Fruit fly (Drosophila melanogaster) whole organism, wandering third instar larva: ENCODE data around the gene CheB38a.

Experiments used
- CG32264 ChIP-seq: fragments of 200-800 bp; sonication (Bioruptor generic); optimal IDR thresholded peaks from 2 replicates; lab custom pipeline; 2016; ENCODE audit warnings: missing biosample characterization, missing genetic modification characterization
- CrebA ChIP-seq: fragments of 200-800 bp; sonication (Bioruptor generic); optimal IDR thresholded peaks from 2 replicates; lab custom pipeline; 2016; ENCODE audit warnings: missing biosample characterization, mild to moderate bottlenecking, missing genetic modification characterization, borderline replicate concordance
- Dfd ChIP-seq: fragments of >200 bp; optimal IDR thresholded peaks from 2 replicates; lab custom pipeline; 2017; ENCODE audit warnings: missing biosample characterization, missing genetic modification characterization
- GATAd ChIP-seq: sonication (Bioruptor generic); optimal IDR thresholded peaks from 2 replicates; lab custom pipeline; 2016; ENCODE audit warnings: missing biosample characterization, missing genetic modification characterization
- HLH106 ChIP-seq: fragments of 200-800 bp; optimal IDR thresholded peaks from 3 replicates; lab custom pipeline; 2019; ENCODE audit warnings: missing biosample characterization, mild to moderate bottlenecking, missing genetic modification characterization, moderate library complexity
- Hnf4 ChIP-seq: fragments of 200-800 bp; sonication (Bioruptor generic); optimal IDR thresholded peaks from 2 replicates; lab custom pipeline; 2016; ENCODE audit warnings: missing biosample characterization, mild to moderate bottlenecking, missing genetic modification characterization
- Hr78 ChIP-seq: fragments of >200 bp; optimal IDR thresholded peaks from 2 replicates; lab custom pipeline; 2017; ENCODE audit warnings: missing biosample characterization, missing genetic modification characterization
- Hr83 ChIP-seq: fragments of 200-300 bp; sonication (Bioruptor generic); optimal IDR thresholded peaks from 2 replicates; lab custom pipeline; 2016; ENCODE audit warnings: missing biosample characterization, mild to moderate bottlenecking, missing genetic modification characterization, moderate library complexity; ENCODE audit not compliant: poor library complexity, severe bottlenecking
- Jra ChIP-seq: sonication (Bioruptor generic); optimal IDR thresholded peaks from 2 replicates; lab custom pipeline; 2016; ENCODE audit warnings: missing biosample characterization, missing genetic modification characterization
- Mio ChIP-seq: sonication (Bioruptor generic); optimal IDR thresholded peaks from 2 replicates; lab custom pipeline; 2016; ENCODE audit warnings: missing biosample characterization, missing genetic modification characterization
- Myc ChIP-seq: fragments of >200 bp; optimal IDR thresholded peaks from 2 replicates; lab custom pipeline; 2017
- OdsH ChIP-seq: fragments of 200-800 bp; sonication (Bioruptor generic); optimal IDR thresholded peaks from 2 replicates; lab custom pipeline; 2016; ENCODE audit warnings: missing biosample characterization, mild to moderate bottlenecking, missing genetic modification characterization
- Rel ChIP-seq, 2 experiments: fragments of 200-800 bp; sonication (Bioruptor generic) in 1 of 2; optimal IDR thresholded peaks; 2 replicates in 1 of 2; 3 replicates in 1 of 2; lab custom pipeline; 2016 to 2019; ENCODE audit warnings: mild to moderate bottlenecking in 2 of 2, missing biosample characterization in 2 of 2, missing genetic modification characterization in 2 of 2, moderate library complexity in 1 of 2
- Sp1 ChIP-seq: fragments of 200-800 bp; sonication (Bioruptor generic); optimal IDR thresholded peaks from 3 replicates; lab custom pipeline; 2019; ENCODE audit warnings: missing biosample characterization, mild to moderate bottlenecking, missing genetic modification characterization, moderate library complexity
- Vsx2 ChIP-seq: fragments of 200-300, 225-300 bp; sonication (Bioruptor generic); optimal IDR thresholded peaks from 2 replicates; lab custom pipeline; 2018; ENCODE audit warnings: missing biosample characterization, missing genetic modification characterization; ENCODE audit not compliant: partially characterized antibody
- br ChIP-seq: fragments of 200-800 bp; sonication (Bioruptor generic); optimal IDR thresholded peaks from 2 replicates; lab custom pipeline; 2016; ENCODE audit warnings: missing biosample characterization, missing genetic modification characterization
- brk ChIP-seq: fragments of 200-800 bp; sonication (Bioruptor generic); optimal IDR thresholded peaks from 2 replicates; lab custom pipeline; 2016; ENCODE audit warnings: missing biosample characterization, mild to moderate bottlenecking, missing genetic modification characterization
- dmrt93B ChIP-seq: fragments of 200-800 bp; sonication (Bioruptor generic); optimal IDR thresholded peaks from 2 replicates; lab custom pipeline; 2018; ENCODE audit warnings: missing biosample characterization, mild to moderate bottlenecking, missing genetic modification characterization
- dsf ChIP-seq: sonication (Bioruptor generic); optimal IDR thresholded peaks from 2 replicates; lab custom pipeline; 2016; ENCODE audit warnings: missing biosample characterization, missing genetic modification characterization, borderline replicate concordance
- foxo ChIP-seq, 2 experiments: fragments of 200-800 bp; sonication (Bioruptor generic); optimal IDR thresholded peaks; 2 replicates in 1 of 2; 3 replicates in 1 of 2; lab custom pipeline; 2016 to 2017; ENCODE audit warnings: missing biosample characterization in 2 of 2, missing genetic modification characterization in 2 of 2
- h ChIP-seq: fragments of 200-800 bp; sonication (Bioruptor generic); optimal IDR thresholded peaks from 3 replicates; lab custom pipeline; 2016; ENCODE audit warnings: missing biosample characterization, mild to moderate bottlenecking, missing genetic modification characterization
- jim ChIP-seq: fragments of 175-275, 200-325 bp; sonication (Bioruptor generic); optimal IDR thresholded peaks from 2 replicates; lab custom pipeline; 2016; ENCODE audit warnings: missing biosample characterization, mild to moderate bottlenecking, missing genetic modification characterization
- lola ChIP-seq: fragments of >200 bp; optimal IDR thresholded peaks from 2 replicates; lab custom pipeline; 2017; ENCODE audit warnings: missing biosample characterization, missing genetic modification characterization
- pan ChIP-seq: fragments of >200 bp; optimal IDR thresholded peaks from 2 replicates; lab custom pipeline; 2017
- psq ChIP-seq: fragments of 200-800 bp; sonication (Bioruptor generic); optimal IDR thresholded peaks from 3 replicates; lab custom pipeline; 2017; ENCODE audit warnings: missing biosample characterization, mild to moderate bottlenecking, missing genetic modification characterization, moderate library complexity
- rgr ChIP-seq: fragments of 200-800 bp; sonication (Bioruptor generic); optimal IDR thresholded peaks from 3 replicates; lab custom pipeline; 2016; ENCODE audit warnings: missing biosample characterization, mild to moderate bottlenecking, missing genetic modification characterization
- sage ChIP-seq: fragments of 200-800 bp; sonication (Bioruptor generic); optimal IDR thresholded peaks from 2 replicates; lab custom pipeline; 2016; ENCODE audit warnings: missing biosample characterization, mild to moderate bottlenecking, missing genetic modification characterization
- sv ChIP-seq: fragments of 200-800 bp; sonication (Bioruptor generic); optimal IDR thresholded peaks from 3 replicates; lab custom pipeline; 2016; ENCODE audit warnings: missing biosample characterization, missing genetic modification characterization
- tai ChIP-seq: sonication (Bioruptor generic); optimal IDR thresholded peaks from 2 replicates; lab custom pipeline; 2016; ENCODE audit warnings: missing biosample characterization, missing genetic modification characterization
- usp ChIP-seq: fragments of >200 bp; optimal IDR thresholded peaks from 2 replicates; lab custom pipeline; 2017; ENCODE audit warnings: missing biosample characterization, missing genetic modification characterization
- woc ChIP-seq: sonication (Bioruptor generic); optimal IDR thresholded peaks from 2 replicates; lab custom pipeline; 2016; ENCODE audit warnings: missing biosample characterization, mild to moderate bottlenecking, missing genetic modification characterization

Gene CheB38a

DNA sequence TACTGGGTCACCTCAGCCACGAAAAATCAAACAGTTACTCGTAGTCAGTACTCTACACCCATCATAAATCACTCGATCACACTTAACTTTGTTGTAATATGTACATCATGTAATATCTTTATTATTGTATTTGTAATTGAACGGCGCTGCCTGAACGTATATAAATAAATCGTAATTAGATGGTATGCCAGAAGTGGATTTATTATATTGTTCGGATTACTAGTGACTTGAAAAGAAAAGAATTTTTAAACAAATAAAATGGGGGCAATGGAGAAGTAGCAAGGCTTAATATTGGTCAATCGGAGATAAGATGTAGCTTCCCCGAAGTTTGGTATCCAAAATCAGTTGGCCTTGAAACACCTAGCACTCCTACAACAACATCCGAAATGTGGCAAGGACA, 30.7 kb upstream of the CheB38a start, which contains the start of gene CG14402:
Gene CG14402, plus strand, starts transcription at position 301 of the 400 bp plus-strand sequence.
- TF ChIP-seq tai (GFP tag; lab: Kevin White, UChicago) (no peak), brk (no peak), Hr78 (GFP tag; lab: Kevin White, UChicago) (no peak), Hr83 (GFP tag; lab: Kevin White, UChicago) (no peak)

DNA sequence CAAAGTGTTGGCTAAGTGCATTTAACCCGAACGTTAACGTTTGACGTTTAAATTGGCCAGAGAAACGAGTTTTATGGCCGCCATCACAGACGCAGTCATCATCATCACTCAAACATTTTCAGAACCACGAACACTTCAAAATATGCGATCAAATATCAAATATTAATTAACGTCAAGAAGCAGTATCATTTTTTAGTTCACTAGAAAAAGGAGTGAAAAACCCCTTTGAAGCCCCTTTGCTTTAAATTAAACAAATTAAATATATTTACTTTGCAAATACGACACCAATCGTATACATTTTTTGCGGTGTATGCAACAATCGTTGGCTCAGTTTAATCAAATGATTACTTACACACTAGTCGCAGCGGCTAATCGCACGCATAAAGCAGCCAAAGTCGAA, 26.0 kb upstream of the CheB38a start:
- no peak for TF ChIP-seq CG32264 (GFP tag; lab: Kevin White, UChicago)
- TF ChIP-seq jim, result no peak
- no peak for TF ChIP-seq usp (GFP tag; lab: Kevin White, UChicago)
- TF ChIP-seq Sp1, result no peak
- no peak for TF ChIP-seq br (GFP tag; lab: Kevin White, UChicago)
- no peak for TF ChIP-seq sage
- TF ChIP-seq HLH106 (tag; lab: Kevin White, UChicago), result no peak
- TF ChIP-seq foxo (GFP tag; optimal IDR thresholded peaks at IDR 0.05; lab: Kevin White, UChicago), result no peak
- no peak for TF ChIP-seq CrebA (GFP tag; lab: Kevin White, UChicago)
- no peak for TF ChIP-seq woc (GFP tag; lab: Kevin White, UChicago)
- TF ChIP-seq dmrt93B (GFP tag; lab: Kevin White, UChicago), result no peak
- no peak for TF ChIP-seq sv

DNA sequence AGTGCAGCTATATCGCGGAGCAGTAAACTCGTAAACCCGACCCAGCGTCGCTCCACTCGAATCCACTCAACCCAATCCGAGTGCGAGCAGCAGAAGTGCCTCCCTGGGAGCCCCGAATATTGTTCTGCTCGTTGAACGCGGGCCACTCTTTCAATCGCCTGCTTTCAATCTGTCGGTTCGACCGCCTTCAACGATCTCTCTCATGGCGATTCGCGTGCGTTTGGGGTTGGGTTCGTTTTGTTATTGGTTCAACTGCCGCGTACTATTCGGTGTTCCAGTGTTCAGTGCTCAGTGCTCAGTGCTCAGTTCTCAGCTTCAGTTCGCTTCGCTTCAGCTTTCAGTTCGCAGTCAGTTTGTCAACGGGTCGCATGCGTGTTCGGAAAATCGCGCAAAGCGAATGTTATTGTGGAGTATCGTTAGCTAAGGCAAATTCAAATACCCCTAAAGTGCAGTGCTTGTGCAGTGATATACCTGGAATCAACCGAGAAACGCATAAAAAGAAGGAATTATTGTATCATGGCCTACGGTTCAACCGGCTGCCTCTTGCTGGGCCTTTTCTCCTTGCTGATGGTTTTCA, 22.2 kb upstream of the CheB38a start, which contains the start of gene CG31676:
Gene CG31676, plus strand, starts transcription at position 289 of the 577 bp plus-strand sequence.
- TF ChIP-seq Vsx2 (GFP tag; lab: Kevin White, UChicago), result no peak
- no peak for TF ChIP-seq sage
- no peak for TF ChIP-seq GATAd (GFP tag; lab: Kevin White, UChicago)
- no peak for TF ChIP-seq CrebA (GFP tag; lab: Kevin White, UChicago)
- no peak for TF ChIP-seq Myc (lab: Kevin White, UChicago)
- no peak for TF ChIP-seq Hr78 (GFP tag; lab: Kevin White, UChicago)
- TF ChIP-seq HLH106 (tag; lab: Kevin White, UChicago), result no peak
- no peak for TF ChIP-seq Hr83 (GFP tag; lab: Kevin White, UChicago)
- TF ChIP-seq Hnf4 (GFP tag; lab: Kevin White, UChicago), result no peak
- no peak for TF ChIP-seq brk
- TF ChIP-seq Mio, result no peak
- no peak for TF ChIP-seq psq (GFP tag; lab: Kevin White, UChicago)
- TF ChIP-seq h, result no peak
- no peak for TF ChIP-seq Sp1
- no peak for TF ChIP-seq usp (GFP tag; lab: Kevin White, UChicago)
- TF ChIP-seq tai (GFP tag; lab: Kevin White, UChicago), result no peak
- no peak for TF ChIP-seq dmrt93B (GFP tag; lab: Kevin White, UChicago)
- TF ChIP-seq dsf, result no peak

DNA sequence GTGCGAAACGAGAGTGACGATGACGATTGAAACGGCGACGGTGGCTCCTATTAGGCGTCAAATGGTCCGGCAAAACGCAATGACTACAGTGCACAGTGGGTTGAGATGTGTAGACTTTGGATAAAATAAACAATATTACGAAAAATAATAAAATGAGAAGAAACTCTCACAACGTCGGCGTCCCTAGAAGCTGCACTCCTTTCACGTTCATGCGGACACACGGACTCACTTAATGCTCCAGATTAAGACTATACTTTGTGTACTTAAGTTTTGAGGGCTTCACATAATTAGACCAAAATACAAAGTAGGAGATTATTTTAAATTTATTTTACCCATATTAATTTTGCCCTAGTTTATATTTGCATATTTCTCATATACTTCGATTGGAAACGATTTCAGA, 21.7 kb upstream of the CheB38a start:
- TF ChIP-seq pan (lab: Kevin White, UChicago) (no peak), Hnf4 (GFP tag; lab: Kevin White, UChicago) (no peak), GATAd (GFP tag; lab: Kevin White, UChicago) (no peak), OdsH (GFP tag; lab: Kevin White, UChicago) (no peak), Dfd (no peak), CrebA (GFP tag; lab: Kevin White, UChicago) (no peak), foxo (GFP tag; optimal IDR thresholded peaks at IDR 0.05; lab: Kevin White, UChicago) (no peak), psq (GFP tag; lab: Kevin White, UChicago) (no peak), Jra (GFP tag; lab: Kevin White, UChicago) (no peak), lola (no peak), Hr78 (GFP tag; lab: Kevin White, UChicago) (no peak), h (no peak), Rel (GFP tag; optimal IDR thresholded peaks at IDR 0.05; lab: Kevin White, UChicago) (no peak), Rel (tag; optimal IDR thresholded peaks at IDR 0.05; lab: Kevin White, UChicago) (no peak), sv (no peak), Myc (lab: Kevin White, UChicago) (no peak), CG32264 (GFP tag; lab: Kevin White, UChicago) (no peak), rgr (GFP tag; lab: Kevin White, UChicago) (no peak), usp (GFP tag; lab: Kevin White, UChicago) (no peak), jim (no peak)
